ENCODE assay signal across 5 fruit fly cellular contexts in the genomic region with DNA sequence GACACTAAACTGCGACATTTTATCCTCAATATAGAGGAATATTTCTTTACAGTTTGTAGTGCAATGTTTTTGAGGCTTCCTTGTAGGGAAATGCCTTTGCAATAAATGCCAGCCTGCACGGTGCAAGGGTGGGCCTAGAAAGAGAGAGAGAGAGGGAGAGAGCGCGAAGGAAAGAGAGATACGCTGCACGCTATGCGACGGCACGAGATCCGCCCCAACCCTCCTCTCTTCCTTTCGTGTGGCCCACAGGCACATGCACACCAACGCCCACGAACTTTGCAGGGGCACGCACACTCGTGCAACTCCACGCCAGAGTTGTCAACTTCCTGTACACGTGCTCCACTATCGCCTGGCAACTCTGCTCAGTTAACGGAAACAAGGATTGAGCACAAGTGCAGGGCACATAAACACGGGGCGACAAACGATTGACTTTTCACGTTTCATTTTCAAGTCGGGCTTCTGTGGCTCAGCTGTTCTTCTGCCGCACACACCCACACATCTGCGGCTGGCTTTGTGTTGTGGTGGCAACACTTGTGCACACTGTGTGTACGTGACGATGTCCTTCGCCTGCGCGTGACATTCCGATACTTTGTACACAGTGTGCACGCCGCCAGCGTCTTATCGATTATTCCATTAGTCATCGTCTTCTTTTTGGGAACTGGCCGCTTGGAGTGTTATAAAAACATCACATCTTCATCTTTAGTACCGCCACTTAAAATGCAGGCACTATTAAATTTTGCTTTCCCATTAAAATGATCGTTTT.
TF ChIP-seq lines count a peak whose summit lies in the region.

No protein-coding gene starts in this region.

- TF ChIP-seq CTCF in whole organism, embryonic (GFP tag; optimal IDR thresholded peaks at IDR 0.05; lab: Kevin White, UChicago), result no peak

TF ChIP-seq in whole organism, adult, 20 proteins besides CTCF, POLR2A, EP300 and RAD21:
- TF ChIP-seq CG14711 (tag; optimal IDR thresholded peaks at IDR 0.05; lab: Kevin White, UChicago), result peak; percentile 73
- no peak for TF ChIP-seq CG7045 (GFP tag; optimal IDR thresholded peaks at IDR 0.05; lab: Kevin White, UChicago)

TF ChIP-seq in whole organism, embryonic, 481 proteins besides CTCF, POLR2A, EP300 and RAD21 (continues in another document):
- TF ChIP-seq ERR (GFP tag; optimal IDR thresholded peaks at IDR 0.05; lab: Kevin White, UChicago), result no peak
- TF ChIP-seq gsb (GFP tag; IDR thresholded peaks at IDR 0.05; lab: Robert Waterston, UW), result no peak
- TF ChIP-seq CG2116 (GFP tag; optimal IDR thresholded peaks at IDR 0.05; lab: Kevin White, UChicago), result peak; percentile 51
- TF ChIP-seq ro (GFP tag; IDR thresholded peaks at IDR 0.05; lab: Robert Waterston, UW), result no peak
- peak; percentile 20; the same call in 1 of the 3 replicates for TF ChIP-seq knrl (GFP tag; IDR thresholded peaks at IDR 0.05; lab: Robert Waterston, UW; ENCODE audit: partially characterized antibody)
- no peak for TF ChIP-seq gro (GFP tag; optimal IDR thresholded peaks at IDR 0.05; lab: Kevin White, UChicago)
- TF ChIP-seq Oaz (GFP tag; IDR thresholded peaks at IDR 0.05; lab: Robert Waterston, UW), result no peak
- TF ChIP-seq E2f1 (GFP tag; IDR thresholded peaks at IDR 0.05; lab: Robert Waterston, UW), result no peak
- TF ChIP-seq Sry-δ (GFP tag; optimal IDR thresholded peaks at IDR 0.05; lab: Kevin White, UChicago), result peak; percentile 16
- TF ChIP-seq Dref (GFP tag; IDR thresholded peaks at IDR 0.05; lab: Robert Waterston, UW), result peak; percentile 44
- 0 out of 2 replicates have a peak, but pooled peaks have one; percentile 31 for TF ChIP-seq Scr (GFP tag; IDR thresholded peaks at IDR 0.05; lab: Robert Waterston, UW; ENCODE audit: partially characterized antibody)
- peak; percentile 19 for TF ChIP-seq pzg (GFP tag; optimal IDR thresholded peaks at IDR 0.05; lab: Kevin White, UChicago)
- peak; percentile 39 for TF ChIP-seq stwl (tag; optimal IDR thresholded peaks at IDR 0.05; lab: Kevin White, UChicago)
- TF ChIP-seq sens (GFP tag; lab: Kevin White, UChicago), result peak; percentile 15
- TF ChIP-seq Hr51 (GFP tag; optimal IDR thresholded peaks at IDR 0.05; lab: Kevin White, UChicago), result peak in 1 of 2 experiments; percentile 6
- TF ChIP-seq Ptx1 (GFP tag; IDR thresholded peaks at IDR 0.05; lab: Robert Waterston, UW), result 0 out of 2 replicates have a peak, but pooled peaks have one; percentile 10
- TF ChIP-seq dysf (GFP tag; IDR thresholded peaks at IDR 0.05; lab: Robert Waterston, UW), result peak; percentile 30; the same call in 1 of the 3 replicates
- no peak for TF ChIP-seq fd96Cb (tag; optimal IDR thresholded peaks at IDR 0.05; lab: Kevin White, UChicago)

TF ChIP-seq in whole organism, prepupa, 60 proteins besides CTCF, POLR2A, EP300 and RAD21:
- TF ChIP-seq Sox102F (GFP tag; optimal IDR thresholded peaks at IDR 0.05; lab: Kevin White, UChicago) (no peak), ss (GFP tag; optimal IDR thresholded peaks at IDR 0.05; lab: Kevin White, UChicago) (peak; percentile 21 to 63), vri (GFP tag; optimal IDR thresholded peaks at IDR 0.05; lab: Kevin White, UChicago) (no peak), Ets21C (GFP tag; optimal IDR thresholded peaks at IDR 0.05; lab: Kevin White, UChicago) (no peak), eg (GFP tag; IDR thresholded peaks at IDR 0.05; lab: Robert Waterston, UW) (0 out of 3 replicates have a peak, but pooled peaks have one; percentile 15), cyc (GFP tag; optimal IDR thresholded peaks at IDR 0.05; lab: Kevin White, UChicago) (no peak), CG6854 (GFP tag; optimal IDR thresholded peaks at IDR 0.05; lab: Kevin White, UChicago) (no peak), CG8119 (GFP tag; IDR thresholded peaks at IDR 0.05; lab: Robert Waterston, UW) (no peak), Smox (GFP tag; optimal IDR thresholded peaks at IDR 0.05; lab: Kevin White, UChicago) (no peak), svp (GFP tag; lab: Kevin White, UChicago) (peak; percentile 34), Hr4 (GFP tag; optimal IDR thresholded peaks at IDR 0.05; lab: Kevin White, UChicago) (no peak)

TF ChIP-seq in whole organism, pupa, 21 proteins besides CTCF, POLR2A, EP300 and RAD21:
- TF ChIP-seq CG8301 (tag; optimal IDR thresholded peaks at IDR 0.05; lab: Kevin White, UChicago) (no peak), Pif1A (GFP tag; optimal IDR thresholded peaks at IDR 0.05; lab: Kevin White, UChicago) (no peak), CG13204 (GFP tag; optimal IDR thresholded peaks at IDR 0.05; lab: Kevin White, UChicago) (peak; percentile 1), fd96Ca (GFP tag; IDR thresholded peaks at IDR 0.05; lab: Robert Waterston, UW) (peak; percentile 33; the same call in 1 of the 3 replicates), CG32121 (GFP tag; IDR thresholded peaks at IDR 0.05; lab: Robert Waterston, UW) (no peak), CG10348 (GFP tag; IDR thresholded peaks at IDR 0.05; lab: Robert Waterston, UW) (no peak)

TF ChIP-seq in whole organism, wandering third instar larva, 38 proteins besides CTCF, POLR2A, EP300 and RAD21:
- TF ChIP-seq Vsx2 (GFP tag; optimal IDR thresholded peaks at IDR 0.05; lab: Kevin White, UChicago; ENCODE audit: partially characterized antibody) (no peak), fru (GFP tag; optimal IDR thresholded peaks at IDR 0.05; lab: Kevin White, UChicago) (peak; percentile 17)
